Fruit fly (Drosophila melanogaster) whole organism, adult: ENCODE measurements around the gene alpha-Est7.

ENCODE experiments used
- CG11617 ChIP-seq: fragments of 200-800 bp; sonication (Bioruptor generic); optimal IDR thresholded peaks from 2 replicates; lab custom pipeline; 2017; ENCODE audit warnings: mild to moderate bottlenecking, missing biosample characterization, missing genetic modification reagents, missing genetic modification characterization
- CG12768 ChIP-seq: fragments of 200-800 bp; sonication (Bioruptor generic); optimal IDR thresholded peaks from 2 replicates; lab custom pipeline; 2017; ENCODE audit warnings: missing biosample characterization, missing genetic modification characterization, mild to moderate bottlenecking, moderate library complexity, missing genetic modification reagents
- CG14711 ChIP-seq: fragments of 200-800 bp; sonication (Bioruptor generic); optimal IDR thresholded peaks from 2 replicates; lab custom pipeline; 2018; ENCODE audit warnings: missing biosample characterization, mild to moderate bottlenecking, missing genetic modification characterization, moderate library complexity
- CG1620 ChIP-seq: fragments of 200-800 bp; sonication (Bioruptor generic); optimal IDR thresholded peaks from 2 replicates; lab custom pipeline; 2016; ENCODE audit warnings: missing biosample characterization, missing genetic modification characterization
- CG33017 ChIP-seq: fragments of 200-800 bp; sonication (Bioruptor generic); optimal IDR thresholded peaks from 2 replicates; lab custom pipeline; 2018; ENCODE audit warnings: missing biosample characterization, mild to moderate bottlenecking, missing genetic modification characterization, moderate library complexity
- CG5204 ChIP-seq: fragments of 200-800 bp; sonication (Bioruptor generic); optimal IDR thresholded peaks from 2 replicates; lab custom pipeline; 2016; ENCODE audit warnings: missing biosample characterization, missing genetic modification characterization
- CG7045 ChIP-seq: fragments of 200-800 bp; sonication (Bioruptor generic); optimal IDR thresholded peaks from 2 replicates; lab custom pipeline; 2017; ENCODE audit warnings: missing biosample characterization, mild to moderate bottlenecking, missing genetic modification characterization
- CG7101 ChIP-seq: fragments of 200-800 bp; sonication (Bioruptor generic); optimal IDR thresholded peaks from 2 replicates; lab custom pipeline; 2018; ENCODE audit warnings: missing biosample characterization, mild to moderate bottlenecking, missing genetic modification characterization, moderate library complexity
- Clk ChIP-seq: fragments of 200-800 bp; sonication (Bioruptor generic); optimal IDR thresholded peaks from 2 replicates; lab custom pipeline; 2017; ENCODE audit warnings: missing biosample characterization, missing genetic modification characterization
- Crg-1 ChIP-seq: fragments of 200-800 bp; sonication (Bioruptor generic); optimal IDR thresholded peaks from 2 replicates; lab custom pipeline; 2016; ENCODE audit warnings: missing biosample characterization, missing genetic modification characterization
- Hr96 ChIP-seq: fragments of 200-800 bp; sonication (Bioruptor generic); optimal IDR thresholded peaks from 2 replicates; lab custom pipeline; 2016; ENCODE audit warnings: missing biosample characterization, missing genetic modification characterization
- Mnt ChIP-seq: fragments of 200-800 bp; sonication (Bioruptor generic); optimal IDR thresholded peaks from 2 replicates; lab custom pipeline; 2016; ENCODE audit warnings: missing biosample characterization, mild to moderate bottlenecking, missing genetic modification characterization
- bab1 ChIP-seq: fragments of 200-800 bp; sonication (Bioruptor generic); optimal IDR thresholded peaks from 3 replicates; lab custom pipeline; 2019; ENCODE audit warnings: missing biosample characterization, mild to moderate bottlenecking, missing genetic modification characterization, moderate library complexity
- cic ChIP-seq: fragments of 200-800 bp; sonication (Bioruptor generic); optimal IDR thresholded peaks from 2 replicates; lab custom pipeline; 2017; ENCODE audit warnings: missing biosample characterization, mild to moderate bottlenecking, missing genetic modification characterization, moderate library complexity
- cnc ChIP-seq, 2 experiments: fragments of >200 bp; optimal IDR thresholded peaks; 2 replicates each; lab custom pipeline; 2017
- kay ChIP-seq: fragments of 200-800 bp; sonication (Bioruptor generic); peaks from one replicate; lab custom pipeline; 2016; ENCODE audit warnings: missing biosample characterization, missing genetic modification characterization, borderline replicate concordance
- ovo ChIP-seq: fragments of 200-800 bp; sonication (Bioruptor generic); optimal IDR thresholded peaks from 2 replicates; lab custom pipeline; 2016; ENCODE audit warnings: missing biosample characterization, missing genetic modification characterization
- pad ChIP-seq: fragments of 200-800 bp; sonication (Bioruptor generic); optimal IDR thresholded peaks from 3 replicates; lab custom pipeline; 2017; ENCODE audit warnings: missing biosample characterization, missing genetic modification characterization, mild to moderate bottlenecking, moderate library complexity, missing genetic modification reagents
- tj ChIP-seq: fragments of 200-800 bp; sonication (Bioruptor generic); optimal IDR thresholded peaks from 3 replicates; lab custom pipeline; 2017; ENCODE audit warnings: missing biosample characterization, mild to moderate bottlenecking, missing genetic modification characterization, moderate library complexity
- toe ChIP-seq: fragments of 200-800 bp; sonication (Bioruptor generic); optimal IDR thresholded peaks from 2 replicates; lab custom pipeline; 2016; ENCODE audit warnings: missing biosample characterization, missing genetic modification characterization

The alpha-Est7 gene

dm6 chr3R:7474616-7475120 is 48.9 kb downstream of the alpha-Est7 start:
- peak; percentile 79 for TF ChIP-seq CG7101 (tag; lab: Kevin White, UChicago)
- peak; percentile 87 for TF ChIP-seq CG7045 (GFP tag; lab: Kevin White, UChicago)
- peak; percentile 48 for TF ChIP-seq CG5204 (GFP tag; lab: Kevin White, UChicago)
- peak; percentile 94 for TF ChIP-seq tj (GFP tag; lab: Kevin White, UChicago)
- no peak for TF ChIP-seq kay
- TF ChIP-seq Clk (GFP tag; lab: Kevin White, UChicago) = peak; percentile 72
- TF ChIP-seq CG14711 (tag; lab: Kevin White, UChicago) = peak; percentile 33
- TF ChIP-seq CG12768 (GFP tag; lab: Kevin White, UChicago) = peak; percentile 97
- TF ChIP-seq CG11617 (GFP tag; lab: Kevin White, UChicago) = peak; percentile 62
- peak; percentile 91 for TF ChIP-seq cic (GFP tag; lab: Kevin White, UChicago)
- peak; percentile 83 for TF ChIP-seq Hr96 (GFP tag; lab: Kevin White, UChicago)
- no peak for TF ChIP-seq cnc (optimal IDR thresholded peaks at IDR 0.05; lab: Kevin White, UChicago)
- TF ChIP-seq CG1620 (GFP tag; lab: Kevin White, UChicago) = peak; percentile 74
- peak; percentile 80 for TF ChIP-seq Mnt (GFP tag; lab: Kevin White, UChicago)
- peak; percentile 71 for TF ChIP-seq CG33017 (tag; lab: Kevin White, UChicago)
- peak; percentile 87 for TF ChIP-seq ovo
- peak; percentile 80 for TF ChIP-seq toe (GFP tag; lab: Kevin White, UChicago)
- peak; percentile 72 for TF ChIP-seq Crg-1 (GFP tag; lab: Kevin White, UChicago)
- TF ChIP-seq pad (GFP tag; lab: Kevin White, UChicago) = peak; percentile 82
- peak; percentile 86 for TF ChIP-seq bab1 (GFP tag; lab: Kevin White, UChicago)

dm6 chr3R:7473767-7474254 is 49.7 kb downstream of the alpha-Est7 start, which contains the start of gene CG1142:
Gene CG1142 (minus strand): TSS chr3R:7473781.
- TF ChIP-seq CG33017 (tag; lab: Kevin White, UChicago) (peak; percentile 98), bab1 (GFP tag; lab: Kevin White, UChicago) (peak; percentile 99), cic (GFP tag; lab: Kevin White, UChicago) (peak; percentile 29), CG12768 (GFP tag; lab: Kevin White, UChicago) (peak; percentile 92), Mnt (GFP tag; lab: Kevin White, UChicago) (peak; percentile 64), Clk (GFP tag; lab: Kevin White, UChicago) (peak; percentile 92), CG14711 (tag; lab: Kevin White, UChicago) (peak; percentile 94), CG7045 (GFP tag; lab: Kevin White, UChicago) (peak; percentile 98), pad (GFP tag; lab: Kevin White, UChicago) (peak; percentile 85), Crg-1 (GFP tag; lab: Kevin White, UChicago) (peak; percentile 90), kay (peak; percentile 89), cnc (optimal IDR thresholded peaks at IDR 0.05; lab: Kevin White, UChicago) (no peak), CG7101 (tag; lab: Kevin White, UChicago) (peak; percentile 97), CG5204 (GFP tag; lab: Kevin White, UChicago) (peak; percentile 94), tj (GFP tag; lab: Kevin White, UChicago) (peak; percentile 79), CG11617 (GFP tag; lab: Kevin White, UChicago) (peak; percentile 94), Hr96 (GFP tag; lab: Kevin White, UChicago) (peak; percentile 89), ovo (peak; percentile 84), toe (GFP tag; lab: Kevin White, UChicago) (peak; percentile 92), CG1620 (GFP tag; lab: Kevin White, UChicago) (peak; percentile 94)

dm6 chr3R:7471894-7472293 is 51.7 kb downstream of the alpha-Est7 start:
- TF ChIP-seq bab1 (GFP tag; lab: Kevin White, UChicago) (no peak), toe (GFP tag; lab: Kevin White, UChicago) (no peak), Mnt (GFP tag; lab: Kevin White, UChicago) (no peak), CG5204 (GFP tag; lab: Kevin White, UChicago) (no peak), CG33017 (tag; lab: Kevin White, UChicago) (no peak), tj (GFP tag; lab: Kevin White, UChicago) (no peak), CG12768 (GFP tag; lab: Kevin White, UChicago) (no peak)
